Worm (Caenorhabditis elegans) whole organism, mixed stage, embryonic: ENCODE data around the gene hpo-31.
A peak's percentile ranks its signal among the peaks of the same experiment; 100 is the strongest.

ENCODE experiments used
- ceh-83 ChIP-seq: fragments of 200-800 bp; sonication (Bioruptor generic); optimal IDR thresholded peaks from 2 replicates; lab custom pipeline; 2018; ENCODE audit warnings: mild to moderate bottlenecking, missing genetic modification characterization, missing compliant biosample characterization
- ces-1 ChIP-seq: fragments of 150-350 bp; optimal IDR thresholded peaks from 2 replicates; lab custom pipeline; 2014; ENCODE audit warnings: missing biosample characterization, missing genetic modification reagents, missing genetic modification characterization
- lin-13 ChIP-seq: fragments of 150-350 bp; optimal IDR thresholded peaks from 2 replicates; lab custom pipeline; 2014; ENCODE audit warnings: missing biosample characterization, missing genetic modification characterization
- nhr-237 ChIP-seq: fragments of 150-350 bp; optimal IDR thresholded peaks from 2 replicates; lab custom pipeline; 2014; ENCODE audit warnings: missing biosample characterization, missing genetic modification characterization
- pha-4 ChIP-seq: fragments of 150-350 bp; optimal IDR thresholded peaks from 2 replicates; lab custom pipeline; 2018; ENCODE audit warnings: missing biosample characterization, missing genetic modification reagents, missing genetic modification characterization
- snpc-4 ChIP-seq: fragments of 150-350 bp; optimal IDR thresholded peaks from 2 replicates; lab custom pipeline; 2014; ENCODE audit warnings: missing biosample characterization, missing genetic modification characterization
- unc-39 ChIP-seq: fragments of 150-350 bp; optimal IDR thresholded peaks from 2 replicates; lab custom pipeline; 2014; ENCODE audit warnings: missing biosample characterization, missing genetic modification characterization

DNA sequence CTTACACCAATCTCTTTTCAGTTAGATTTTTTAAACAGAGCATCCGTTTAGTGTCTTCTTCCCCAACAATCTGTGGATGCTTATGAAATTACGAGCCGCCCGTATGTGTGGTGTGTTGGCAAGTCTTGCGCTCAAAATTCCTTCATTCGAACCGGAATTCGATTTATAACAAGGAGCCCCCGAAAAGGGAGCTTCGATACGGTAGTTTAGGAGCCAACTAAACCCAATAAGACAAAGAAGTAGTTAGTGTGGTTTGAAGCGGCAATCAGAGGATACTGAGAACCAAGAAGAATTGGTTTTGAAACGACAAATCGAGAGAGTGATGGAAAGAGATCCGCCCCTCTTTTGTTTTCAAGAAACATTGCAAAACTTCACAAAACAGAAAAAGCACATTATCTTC is 10.5 kb upstream of the hpo-31 start:
- TF ChIP-seq ces-1 (GFP tag; lab: Kevin White, UChicago) (peak; percentile 89), nhr-237 (tag; lab: Kevin White, UChicago) (no peak), unc-39 (tag; lab: Kevin White, UChicago) (no peak), snpc-4 (tag; lab: Kevin White, UChicago) (no peak), ceh-83 (GFP tag; lab: Kevin White, UChicago) (no peak), lin-13 (tag; lab: Kevin White, UChicago) (no peak), pha-4 (tag; lab: Kevin White, UChicago) (no peak)
